Worm (Caenorhabditis elegans) whole organism, midembryonic: ENCODE results near the gene C44C10.15.

Experiments
- T22C8.4 ChIP-seq: fragments of 200-800 bp; sonication (Bioruptor generic); IDR thresholded peaks from 2 replicates; pipeline ENCODE4 v1.3.6; 2022; ENCODE audit warnings: missing genetic modification characterization, missing compliant biosample characterization
- cog-1 ChIP-seq: sonication (generic microtip); optimal IDR thresholded peaks from 2 replicates; lab custom pipeline; 2016; ENCODE audit warnings: missing genetic modification characterization, missing compliant biosample characterization
- flt-1 ChIP-seq: fragments of 200-800 bp; sonication (Bioruptor generic); IDR thresholded peaks from 2 replicates; pipeline ENCODE4 v1.3.6; 2022; ENCODE audit warnings: missing genetic modification characterization, missing compliant biosample characterization
- klf-2 ChIP-seq: fragments of 200-800 bp; sonication (Bioruptor generic); conservative IDR thresholded peaks from 2 replicates; pipeline ENCODE4 v1.3.6; 2022; ENCODE audit warnings: missing genetic modification reagents, missing genetic modification characterization, missing compliant biosample characterization
- med-1 ChIP-seq: sonication (generic microtip); optimal IDR thresholded peaks from 2 replicates; lab custom pipeline; 2017; ENCODE audit warnings: missing genetic modification characterization, mild to moderate bottlenecking, missing compliant biosample characterization, antibody characterized with exemption, missing genetic modification reagents; ENCODE audit not compliant: insufficient read depth
- ref-1 ChIP-seq: fragments of 200-800 bp; sonication (Bioruptor generic); conservative IDR thresholded peaks from 2 replicates; pipeline ENCODE4 v1.3.6; 2022; ENCODE audit warnings: missing genetic modification reagents, missing genetic modification characterization, missing compliant biosample characterization
- tab-1 ChIP-seq: fragments of 200-800 bp; sonication (Bioruptor generic); IDR thresholded peaks from 2 replicates; pipeline ENCODE4 v1.3.6; 2022; ENCODE audit warnings: missing genetic modification characterization, missing compliant biosample characterization
- ztf-23 ChIP-seq: fragments of 200-800 bp; sonication (Bioruptor generic); IDR thresholded peaks from 2 replicates; pipeline ENCODE4 v1.3.6; 2022; ENCODE audit warnings: missing genetic modification reagents, missing genetic modification characterization, missing compliant biosample characterization
- ztf-29 ChIP-seq: fragments of 200-800 bp; sonication (Bioruptor generic); IDR thresholded peaks from 2 replicates; pipeline ENCODE4 v1.3.6; 2022; ENCODE audit warnings: missing genetic modification reagents, missing genetic modification characterization, missing compliant biosample characterization

The C44C10.15 gene

DNA sequence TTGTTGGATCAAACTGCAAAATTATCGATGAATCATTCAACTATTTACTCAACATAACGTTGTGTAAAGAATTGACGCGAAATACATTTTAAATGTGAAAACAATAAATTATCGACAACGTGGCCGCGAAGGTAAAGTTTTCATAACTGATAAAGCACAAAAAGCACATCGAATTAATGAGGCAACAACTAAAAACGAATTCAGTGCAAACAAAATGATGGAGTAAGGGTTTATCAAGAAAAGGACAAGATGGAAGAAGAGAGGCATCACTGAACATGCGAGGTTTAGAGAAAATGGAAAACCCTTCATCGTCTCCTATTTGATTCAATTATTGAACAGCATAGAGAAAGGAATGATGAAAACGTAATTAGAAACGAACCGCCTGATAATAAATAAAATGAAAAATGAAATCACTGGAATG lies 23.6 kb upstream of the C44C10.15 start, which contains the start of gene D1053.4:
Gene D1053.4 (minus strand): TSS at position 20 of the 421 bp plus-strand sequence.
- TF ChIP-seq T22C8.4 (GFP tag; lab: Robert Waterston, UW) (no peak), flt-1 (GFP tag; lab: Robert Waterston, UW) (no peak), ztf-29 (no peak), ref-1 (no peak), med-1 (GFP tag; lab: Kevin White, UChicago) (no peak), klf-2 (GFP tag; lab: Robert Waterston, UW) (no peak), cog-1 (no peak), tab-1 (GFP tag; lab: Robert Waterston, UW) (no peak), ztf-23 (GFP tag; lab: Robert Waterston, UW) (no peak)

DNA sequence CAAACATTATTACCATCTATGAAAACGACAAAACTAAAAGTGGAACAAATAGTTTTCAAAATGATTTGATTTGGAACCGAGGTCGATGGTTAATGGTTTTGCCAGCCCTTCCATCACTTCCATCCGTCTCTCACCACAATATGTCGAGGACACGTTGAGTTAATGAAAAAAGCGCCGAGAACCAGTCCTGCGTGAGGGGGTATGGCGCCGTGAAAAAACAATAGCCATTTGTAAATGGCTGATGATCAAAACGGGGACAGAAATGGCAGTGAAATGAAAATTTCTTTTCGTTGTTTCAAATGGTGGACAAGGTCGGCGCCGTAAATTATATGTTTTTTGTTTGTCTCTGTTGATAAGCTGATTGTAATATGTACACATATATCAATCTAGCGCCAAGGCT lies 19.9 kb upstream of the C44C10.15 start:
- TF ChIP-seq flt-1 (GFP tag; lab: Robert Waterston, UW) (no peak), ztf-29 (no peak), ztf-23 (GFP tag; lab: Robert Waterston, UW) (no peak), tab-1 (GFP tag; lab: Robert Waterston, UW) (no peak), T22C8.4 (GFP tag; lab: Robert Waterston, UW) (no peak), med-1 (GFP tag; lab: Kevin White, UChicago) (no peak), klf-2 (GFP tag; lab: Robert Waterston, UW) (no peak), cog-1 (no peak), ref-1 (no peak)

DNA sequence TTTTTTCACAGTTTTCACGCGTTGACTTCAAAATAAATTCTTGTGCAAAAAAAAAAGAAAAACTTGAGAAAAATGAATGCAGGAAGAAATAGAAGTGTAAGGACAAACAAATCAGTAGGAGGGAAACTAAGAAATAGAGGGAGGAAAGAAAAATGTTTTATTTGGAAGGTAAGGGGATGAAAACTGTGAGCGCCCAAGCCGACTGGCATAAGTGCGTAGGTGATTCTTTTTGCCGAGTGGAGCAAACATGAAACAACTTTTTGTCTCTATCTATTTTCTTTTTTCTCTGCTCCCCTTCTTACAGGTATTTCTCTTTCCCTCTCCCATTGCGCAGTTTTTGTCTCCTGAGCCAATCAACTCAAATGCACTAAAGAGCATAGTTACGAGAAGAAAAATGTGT lies 18.6 kb upstream of the C44C10.15 start:
- TF ChIP-seq cog-1 (no peak), ztf-29 (no peak), flt-1 (GFP tag; lab: Robert Waterston, UW) (no peak), klf-2 (GFP tag; lab: Robert Waterston, UW) (no peak), med-1 (GFP tag; lab: Kevin White, UChicago) (no peak), ref-1 (no peak), T22C8.4 (GFP tag; lab: Robert Waterston, UW) (no peak), tab-1 (GFP tag; lab: Robert Waterston, UW) (no peak), ztf-23 (GFP tag; lab: Robert Waterston, UW) (no peak)

DNA sequence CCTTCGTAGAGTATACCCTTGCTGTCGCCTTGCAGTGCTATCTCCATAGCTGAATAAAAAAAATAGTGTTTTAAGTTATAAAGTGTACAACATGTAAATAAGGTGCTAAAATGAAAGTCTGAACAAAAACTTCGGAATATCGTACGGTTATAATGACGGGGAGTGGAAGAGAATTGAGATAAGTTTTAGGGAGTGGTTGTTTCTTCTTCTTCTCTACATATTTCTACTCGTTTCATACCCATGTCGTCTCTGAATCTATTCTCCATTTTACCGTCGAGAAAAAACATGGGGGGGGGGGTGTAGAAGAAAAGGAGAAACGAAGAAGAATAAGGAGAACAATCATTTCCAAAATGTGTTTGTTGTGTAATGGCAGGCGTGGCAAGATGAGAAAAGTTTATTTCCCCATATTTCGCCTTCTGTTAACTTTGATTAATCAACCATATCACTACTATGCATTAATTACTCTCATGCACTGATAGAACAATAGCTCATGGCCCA lies 16.3 kb upstream of the C44C10.15 start, which contains the start of gene C44C10.9:
Gene C44C10.9 (minus strand): TSS at position 51 of the 498 bp plus-strand sequence.
- TF ChIP-seq ref-1 (no peak), klf-2 (GFP tag; lab: Robert Waterston, UW) (no peak), tab-1 (GFP tag; lab: Robert Waterston, UW) (no peak), med-1 (GFP tag; lab: Kevin White, UChicago) (no peak), flt-1 (GFP tag; lab: Robert Waterston, UW) (no peak), ztf-23 (GFP tag; lab: Robert Waterston, UW) (no peak), T22C8.4 (GFP tag; lab: Robert Waterston, UW) (no peak), cog-1 (no peak), ztf-29 (no peak)

DNA sequence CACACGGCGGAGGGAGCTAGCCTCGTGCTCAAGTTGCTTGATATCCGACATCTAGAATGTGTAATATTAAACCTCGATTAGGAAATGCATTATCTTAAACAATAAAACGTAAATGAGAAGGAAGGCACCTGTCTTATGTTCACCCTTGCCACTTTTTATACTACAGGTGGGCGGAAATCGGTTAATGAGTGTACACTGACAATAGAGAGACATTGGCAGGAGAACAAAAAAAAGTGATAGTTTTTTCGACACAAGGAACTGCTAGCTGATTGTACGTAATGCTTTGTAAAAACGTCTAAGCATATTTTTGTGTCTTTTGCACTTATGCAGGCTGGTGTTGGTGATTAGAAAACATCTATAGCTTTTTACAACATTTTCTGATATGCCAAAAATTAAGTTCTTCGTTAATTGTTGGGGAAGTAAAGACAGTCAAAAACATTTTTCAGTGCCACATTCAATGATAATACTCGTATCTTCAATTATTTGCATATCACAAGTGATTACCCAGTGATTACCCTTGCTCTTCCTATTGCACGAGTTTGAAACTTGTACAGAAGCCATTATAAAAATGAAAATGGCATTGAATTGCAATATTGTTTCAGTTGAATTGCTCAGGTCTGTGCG lies 12.2 kb upstream of the C44C10.15 start, which contains the start of gene col-180:
Gene col-180 (minus strand): TSS at position 51 of the 624 bp plus-strand sequence.
- no peak for TF ChIP-seq ref-1
- TF ChIP-seq T22C8.4 (GFP tag; lab: Robert Waterston, UW) = no peak
- no peak for TF ChIP-seq klf-2 (GFP tag; lab: Robert Waterston, UW)
- no peak for TF ChIP-seq ztf-29
- TF ChIP-seq flt-1 (GFP tag; lab: Robert Waterston, UW) = no peak

DNA sequence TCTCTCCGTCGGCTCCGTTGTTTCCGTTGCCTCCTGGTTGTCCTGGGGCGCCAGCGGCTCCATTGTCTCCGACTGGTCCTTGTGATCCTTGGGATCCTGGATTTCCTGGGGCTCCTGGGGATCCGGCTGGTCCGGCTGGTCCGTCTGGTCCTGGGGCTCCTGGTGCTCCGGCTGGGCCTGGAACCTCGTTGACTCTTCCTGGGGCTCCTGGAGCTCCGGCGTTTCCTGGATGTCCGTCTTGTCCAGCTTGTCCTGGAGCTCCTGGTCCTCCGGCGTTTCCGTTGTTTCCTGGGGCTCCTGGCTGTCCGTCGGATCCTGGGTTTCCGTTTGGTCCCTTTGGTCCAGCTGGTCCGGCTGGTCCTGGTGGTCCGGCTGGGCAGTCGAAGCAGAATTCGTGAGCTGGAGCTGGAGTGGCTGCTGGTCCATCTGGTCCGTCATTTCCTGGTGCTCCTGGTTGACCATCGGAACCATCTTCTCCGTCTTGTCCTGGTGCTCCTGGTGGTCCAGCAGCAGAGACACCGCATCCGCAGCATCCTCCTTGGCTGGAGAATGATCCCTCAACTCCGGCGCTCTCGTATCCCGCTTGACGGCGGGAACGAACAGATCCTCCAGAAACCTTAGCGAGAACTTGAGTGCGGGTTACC lies 11.4 kb upstream of the C44C10.15 start:
- TF ChIP-seq med-1 (GFP tag; lab: Kevin White, UChicago) (no peak), ztf-23 (GFP tag; lab: Robert Waterston, UW) (no peak), flt-1 (GFP tag; lab: Robert Waterston, UW) (no peak), T22C8.4 (GFP tag; lab: Robert Waterston, UW) (no peak), ref-1 (no peak), cog-1 (no peak), klf-2 (GFP tag; lab: Robert Waterston, UW) (no peak), tab-1 (GFP tag; lab: Robert Waterston, UW) (no peak), ztf-29 (no peak)

DNA sequence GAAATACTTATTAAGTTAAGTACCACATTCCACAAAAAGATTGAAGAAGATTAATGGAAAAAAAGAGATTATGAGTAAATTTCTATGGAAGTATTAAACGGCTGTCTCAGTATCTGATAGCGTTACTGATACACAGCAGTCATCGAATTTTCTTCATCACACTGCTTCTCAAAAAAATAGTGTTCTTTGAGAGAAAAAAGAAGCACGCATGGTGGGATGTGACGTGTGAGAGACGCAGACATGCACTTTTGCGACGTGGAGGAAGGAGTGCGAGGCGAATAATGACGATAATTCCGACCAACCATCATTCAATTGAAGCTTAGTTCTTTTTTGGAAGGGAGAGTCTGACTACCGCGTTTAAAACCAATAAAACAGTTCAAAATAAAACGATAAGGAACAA lies 10.1 kb upstream of the C44C10.15 start, which contains the start of gene C44C10.11:
Gene C44C10.11 (minus strand): TSS at position 115 of the 400 bp plus-strand sequence.
- TF ChIP-seq tab-1 (GFP tag; lab: Robert Waterston, UW) (no peak), T22C8.4 (GFP tag; lab: Robert Waterston, UW) (no peak), flt-1 (GFP tag; lab: Robert Waterston, UW) (no peak), ref-1 (no peak), cog-1 (no peak)

DNA sequence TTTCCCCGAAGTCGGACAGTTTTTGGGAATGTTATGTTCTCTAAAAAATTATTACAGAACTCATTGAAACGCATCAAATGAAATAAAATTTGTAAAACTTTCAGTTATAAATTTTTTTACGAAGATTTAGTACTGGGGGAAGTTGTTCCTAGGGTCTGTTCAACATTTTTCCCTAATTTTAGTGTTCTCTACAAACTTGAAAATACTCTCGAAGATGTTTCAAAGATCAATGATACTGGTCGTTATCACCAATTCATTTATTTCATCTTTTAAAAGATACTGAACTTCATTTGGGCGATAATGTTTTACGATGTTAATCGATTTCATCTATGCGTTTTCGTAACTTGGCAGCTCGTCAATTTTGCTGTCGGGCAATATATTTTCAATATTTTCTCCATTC lies 2.1 kb upstream of the C44C10.15 start, which contains the start of gene C44C10.3:
Gene C44C10.3 (plus strand): TSS at position 301 of the 400 bp plus-strand sequence.
- TF ChIP-seq klf-2 (GFP tag; lab: Robert Waterston, UW) (no peak), ztf-29 (no peak), ref-1 (no peak), ztf-23 (GFP tag; lab: Robert Waterston, UW) (no peak), cog-1 (no peak), T22C8.4 (GFP tag; lab: Robert Waterston, UW) (no peak), tab-1 (GFP tag; lab: Robert Waterston, UW) (no peak), flt-1 (GFP tag; lab: Robert Waterston, UW) (no peak), med-1 (GFP tag; lab: Kevin White, UChicago) (no peak)

DNA sequence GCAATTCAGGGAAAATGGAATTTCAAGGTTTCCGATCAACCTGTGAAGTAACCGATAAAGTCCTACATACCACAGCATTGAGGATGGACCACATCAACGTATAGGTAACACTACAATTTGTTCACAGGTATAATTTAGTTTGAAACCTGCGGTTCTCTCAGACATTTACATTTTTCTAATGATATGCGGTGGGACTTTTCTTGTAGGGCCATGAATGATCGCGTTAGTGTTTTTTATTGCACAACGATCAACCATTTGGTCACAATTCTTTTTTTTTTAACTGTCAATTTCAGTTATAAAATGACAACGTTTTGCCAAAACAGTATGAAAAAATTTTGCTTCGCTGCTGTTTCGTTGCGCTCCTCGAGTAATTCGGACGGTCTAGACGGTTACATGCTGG lies 3.5 kb downstream of the C44C10.15 start, which contains the start of gene C44C10.12:
Gene C44C10.12 (plus strand): TSS at position 301 of the 400 bp plus-strand sequence.
- TF ChIP-seq T22C8.4 (GFP tag; lab: Robert Waterston, UW) (no peak), ztf-29 (no peak), klf-2 (GFP tag; lab: Robert Waterston, UW) (no peak), ztf-23 (GFP tag; lab: Robert Waterston, UW) (no peak), flt-1 (GFP tag; lab: Robert Waterston, UW) (no peak), ref-1 (no peak), cog-1 (no peak), tab-1 (GFP tag; lab: Robert Waterston, UW) (no peak), med-1 (GFP tag; lab: Kevin White, UChicago) (no peak)
